Worm (Caenorhabditis elegans) whole organism, L3 larva: Measurements from ENCODE around the gene cest-35.2.

Experiments used
- R02D3.7 ChIP-seq: fragments of 150-350 bp; optimal IDR thresholded peaks from 2 replicates; lab custom pipeline; 2014; ENCODE audit warnings: missing biosample characterization, missing genetic modification characterization
- ZK546.5 ChIP-seq: sonication (generic microtip); optimal IDR thresholded peaks from 2 replicates; lab custom pipeline; 2017; ENCODE audit warnings: missing biosample characterization, missing genetic modification characterization
- aly-2 ChIP-seq: fragments of 150-350 bp; optimal IDR thresholded peaks from 2 replicates; lab custom pipeline; 2014; ENCODE audit warnings: missing biosample characterization, missing genetic modification characterization
- ama-1 ChIP-seq: fragments of 150-350 bp; optimal IDR thresholded peaks from 2 replicates; lab custom pipeline; 2018
- ceh-16 ChIP-seq: sonication (generic microtip); optimal IDR thresholded peaks from 2 replicates; lab custom pipeline; 2017; ENCODE audit warnings: missing biosample characterization, missing genetic modification characterization
- ceh-28 ChIP-seq: fragments of 150-350 bp; optimal IDR thresholded peaks from 2 replicates; lab custom pipeline; 2014; ENCODE audit warnings: missing biosample characterization, missing genetic modification reagents, missing genetic modification characterization
- ceh-82 ChIP-seq: fragments of 150-350 bp; optimal IDR thresholded peaks from 2 replicates; lab custom pipeline; 2014; ENCODE audit warnings: missing biosample characterization, missing genetic modification characterization
- ceh-9 ChIP-seq: sonication (generic microtip); optimal IDR thresholded peaks from 2 replicates; lab custom pipeline; 2018; ENCODE audit warnings: missing biosample characterization, missing genetic modification characterization
- daf-12 ChIP-seq: fragments of 150-350 bp; optimal IDR thresholded peaks from 2 replicates; lab custom pipeline; 2014; ENCODE audit warnings: missing biosample characterization, missing genetic modification reagents, missing genetic modification characterization
- egl-27 ChIP-seq: sonication (generic microtip); optimal IDR thresholded peaks from 4 replicates; lab custom pipeline; 2017; ENCODE audit warnings: missing biosample characterization, missing genetic modification reagents, missing genetic modification characterization
- egl-5 ChIP-seq: fragments of 150-350 bp; optimal IDR thresholded peaks from 2 replicates; lab custom pipeline; 2017; ENCODE audit warnings: missing biosample characterization, missing genetic modification reagents, missing genetic modification characterization, inconsistent platforms
- elt-1 ChIP-seq: fragments of 150-350 bp; optimal IDR thresholded peaks from 2 replicates; lab custom pipeline; 2014; ENCODE audit warnings: missing biosample characterization, missing genetic modification characterization
- elt-2 ChIP-seq: sonication (generic microtip); optimal IDR thresholded peaks from 2 replicates; lab custom pipeline; 2016; ENCODE audit warnings: missing genetic modification reagents, mild to moderate bottlenecking, missing genetic modification characterization, missing compliant biosample characterization
- elt-3 ChIP-seq, 3 experiments: fragments of 150-350 bp in 1 of 3; sonication (generic microtip) in 2 of 3; optimal IDR thresholded peaks; 2 replicates in 2 of 3; 4 replicates in 1 of 3; lab custom pipeline; 2014 to 2017; ENCODE audit warnings: missing biosample characterization in 3 of 3, missing genetic modification characterization in 3 of 3
- eor-1 ChIP-seq, 2 experiments: fragments of 150-350 bp; optimal IDR thresholded peaks; 2 replicates each; lab custom pipeline; 2014 to 2018; ENCODE audit warnings: missing biosample characterization in 2 of 2, missing genetic modification characterization in 2 of 2
- fkh-10 ChIP-seq: sonication (generic microtip); optimal IDR thresholded peaks from 2 replicates; lab custom pipeline; 2017; ENCODE audit warnings: missing biosample characterization, missing genetic modification reagents, missing genetic modification characterization
- fkh-2 ChIP-seq: fragments of 150-350 bp; optimal IDR thresholded peaks from 2 replicates; lab custom pipeline; 2014; ENCODE audit warnings: missing biosample characterization, missing genetic modification reagents, missing genetic modification characterization
- fos-1 ChIP-seq: fragments of 150-350 bp; optimal IDR thresholded peaks from 2 replicates; lab custom pipeline; 2014; ENCODE audit warnings: missing biosample characterization, missing genetic modification characterization
- hmg-11 ChIP-seq: sonication (generic microtip); optimal IDR thresholded peaks from 2 replicates; lab custom pipeline; 2016; ENCODE audit warnings: missing genetic modification characterization, missing compliant biosample characterization
- jun-1 ChIP-seq: fragments of 150-350 bp; optimal IDR thresholded peaks from 2 replicates; lab custom pipeline; 2014; ENCODE audit warnings: missing biosample characterization, missing genetic modification reagents, missing genetic modification characterization
- lin-15B ChIP-seq: fragments of 150-350 bp; optimal IDR thresholded peaks from 2 replicates; lab custom pipeline; 2014; ENCODE audit warnings: missing biosample characterization, missing genetic modification characterization
- lin-39 ChIP-seq: fragments of 150-350 bp; optimal IDR thresholded peaks from 2 replicates; lab custom pipeline; 2018; ENCODE audit warnings: missing biosample characterization, missing genetic modification reagents, missing genetic modification characterization
- mdl-1 ChIP-seq: fragments of 150-350 bp; optimal IDR thresholded peaks from 2 replicates; lab custom pipeline; 2014; ENCODE audit warnings: missing biosample characterization, missing genetic modification characterization
- mml-1 ChIP-seq: fragments of 150-350 bp; sonication (generic microtip); optimal IDR thresholded peaks from 3 replicates; lab custom pipeline; 2014; ENCODE audit warnings: missing biosample characterization, missing genetic modification characterization
- nfya-1 ChIP-seq: sonication (generic microtip); optimal IDR thresholded peaks from 2 replicates; lab custom pipeline; 2017; ENCODE audit warnings: missing genetic modification characterization, mild to moderate bottlenecking, missing compliant biosample characterization, antibody characterized with exemption, moderate library complexity; ENCODE audit not compliant: insufficient read depth
- nhr-12 ChIP-seq: fragments of 150-350 bp; optimal IDR thresholded peaks from 2 replicates; lab custom pipeline; 2014; ENCODE audit warnings: missing biosample characterization, missing genetic modification characterization
- nhr-23 ChIP-seq: fragments of 150-350 bp; optimal IDR thresholded peaks from 2 replicates; lab custom pipeline; 2014; ENCODE audit warnings: missing biosample characterization, missing genetic modification reagents, missing genetic modification characterization
- nhr-25 ChIP-seq: sonication (generic microtip); optimal IDR thresholded peaks from 2 replicates; lab custom pipeline; 2017; ENCODE audit warnings: missing biosample characterization, missing genetic modification characterization
- nhr-67 ChIP-seq: fragments of 150-350 bp; optimal IDR thresholded peaks from 2 replicates; lab custom pipeline; 2014; ENCODE audit warnings: missing biosample characterization, missing genetic modification characterization
- nhr-76 ChIP-seq: fragments of 150-350 bp; sonication (generic microtip); optimal IDR thresholded peaks from 5 replicates; lab custom pipeline; 2014; ENCODE audit warnings: missing biosample characterization, missing genetic modification characterization
- nhr-77 ChIP-seq: fragments of 150-350 bp; optimal IDR thresholded peaks from 2 replicates; lab custom pipeline; 2014; ENCODE audit warnings: missing biosample characterization, missing genetic modification characterization
- pha-4 ChIP-seq: fragments of 150-350 bp; optimal IDR thresholded peaks from 2 replicates; lab custom pipeline; 2014; ENCODE audit warnings: missing biosample characterization, missing genetic modification reagents, missing genetic modification characterization
- skn-1 ChIP-seq: fragments of 150-350 bp; optimal IDR thresholded peaks from 2 replicates; lab custom pipeline; 2014; ENCODE audit warnings: missing biosample characterization, missing genetic modification characterization
- snpc-4 ChIP-seq: fragments of 150-350 bp; optimal IDR thresholded peaks from 2 replicates; lab custom pipeline; 2014; ENCODE audit warnings: missing biosample characterization, missing genetic modification characterization
- unc-62 ChIP-seq: fragments of 150-350 bp; sonication (generic microtip); optimal IDR thresholded peaks from 4 replicates; lab custom pipeline; 2014; ENCODE audit warnings: missing biosample characterization, missing genetic modification reagents, missing genetic modification characterization
- ztf-11 ChIP-seq: fragments of 150-350 bp; optimal IDR thresholded peaks from 2 replicates; lab custom pipeline; 2014; ENCODE audit warnings: missing biosample characterization, missing genetic modification characterization
- ztf-4 ChIP-seq: fragments of 150-350 bp; optimal IDR thresholded peaks from 2 replicates; lab custom pipeline; 2014; ENCODE audit warnings: missing biosample characterization, missing genetic modification characterization

Gene cest-35.2

DNA sequence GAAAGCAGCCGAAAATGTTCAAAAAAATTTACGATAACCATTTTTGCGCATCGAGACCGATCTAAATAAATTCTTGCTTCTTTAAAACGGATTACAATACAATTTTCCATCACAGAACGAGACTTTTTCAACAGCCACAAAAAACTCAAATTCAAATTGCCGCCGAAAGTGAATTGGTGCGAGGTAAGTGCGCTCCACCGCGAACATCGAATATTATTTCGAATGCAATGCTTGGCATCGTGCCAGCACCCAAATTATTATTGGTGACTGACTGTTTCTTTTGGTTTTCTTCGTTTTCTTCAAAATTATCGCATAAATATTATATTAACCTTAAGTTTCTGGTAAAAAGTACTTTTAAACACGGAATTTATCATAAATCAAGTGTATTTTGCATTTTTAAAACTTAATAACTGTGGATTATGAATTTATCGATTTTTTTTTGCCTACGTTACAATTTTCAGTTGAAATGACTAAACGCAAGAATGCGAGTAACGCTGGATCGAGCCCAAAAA, 32.1 kb upstream of the cest-35.2 start, which contains the start of gene penr-1:
TSS of gene penr-1 (plus strand) at position 462 of the 512 bp plus-strand sequence.
- TF ChIP-seq lin-15B (tag; lab: Kevin White, UChicago) (peak; percentile 74), elt-2 (tag; lab: Kevin White, UChicago) (peak; percentile 23), nhr-23 (tag; lab: Kevin White, UChicago) (peak; percentile 60), nhr-25 (tag; lab: Kevin White, UChicago) (peak; percentile 53), egl-5 (tag; lab: Kevin White, UChicago) (peak; percentile 63), pha-4 (tag; lab: Kevin White, UChicago) (peak; percentile 64), ceh-28 (tag; lab: Kevin White, UChicago) (no peak), nfya-1 (tag; lab: Kevin White, UChicago) (peak; percentile 69), ztf-11 (tag; lab: Kevin White, UChicago) (no peak), hmg-11 (tag; lab: Kevin White, UChicago) (peak; percentile 62), lin-39 (tag; lab: Kevin White, UChicago) (peak; percentile 1), egl-27 (tag; lab: Kevin White, UChicago) (no peak), fos-1 (tag; lab: Kevin White, UChicago) (no peak), ceh-16 (tag; lab: Kevin White, UChicago) (no peak), ceh-82 (tag; lab: Kevin White, UChicago) (no peak)

DNA sequence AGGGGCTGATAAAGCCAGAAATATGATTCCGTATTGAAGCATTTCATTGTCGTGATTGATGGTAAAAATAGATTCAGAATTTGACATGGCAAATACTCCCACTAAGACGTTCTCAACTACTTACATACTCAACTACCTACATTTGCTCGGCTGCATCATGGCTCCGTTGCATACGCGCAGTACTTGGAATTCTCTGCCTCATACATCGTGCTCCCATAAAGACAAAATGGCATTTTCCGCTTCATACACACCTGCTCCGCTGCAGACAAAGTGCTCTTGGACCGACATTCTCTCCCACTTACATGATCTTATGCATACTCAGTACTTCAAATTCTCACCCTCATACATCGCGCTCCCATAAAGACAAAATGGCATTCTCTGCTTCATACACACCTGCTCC, 28.6 kb upstream of the cest-35.2 start, which contains the start of the genes srt-69 and B0238.12:
TSS of gene srt-69 (minus strand) at position 101 of the 400 bp plus-strand sequence.
TSS of gene B0238.12 (plus strand) at position 264 of the 400 bp plus-strand sequence.
- TF ChIP-seq mml-1 (tag; lab: Kevin White, UChicago): no peak
- no peak for TF ChIP-seq ceh-9 (tag; lab: Kevin White, UChicago)
- TF ChIP-seq daf-12 (tag; lab: Kevin White, UChicago): no peak
- TF ChIP-seq ama-1: no peak
- TF ChIP-seq R02D3.7 (tag; lab: Kevin White, UChicago): no peak
- no peak for TF ChIP-seq nhr-67 (tag; lab: Kevin White, UChicago)
- no peak for TF ChIP-seq fkh-2 (tag; lab: Kevin White, UChicago)
- no peak for TF ChIP-seq aly-2
- no peak for TF ChIP-seq elt-3 (tag; optimal IDR thresholded peaks at IDR 0.05; lab: Kevin White, UChicago)
- TF ChIP-seq nfya-1 (tag; lab: Kevin White, UChicago): no peak
- TF ChIP-seq nhr-76 (tag; lab: Kevin White, UChicago): no peak
- TF ChIP-seq ceh-28 (tag; lab: Kevin White, UChicago): no peak
- no peak for TF ChIP-seq ceh-82 (tag; lab: Kevin White, UChicago)
- TF ChIP-seq jun-1 (tag; lab: Kevin White, UChicago): no peak
- TF ChIP-seq elt-2 (tag; lab: Kevin White, UChicago): no peak
- TF ChIP-seq fkh-10 (GFP tag; lab: Kevin White, UChicago): no peak
- no peak for TF ChIP-seq nhr-12 (tag; lab: Kevin White, UChicago)
- TF ChIP-seq mdl-1: no peak

ce11 chrV:5262999-5263398, 26.0 kb upstream of the cest-35.2 start, which contains the start of gene cest-30:
cest-30 (minus strand) TSS chrV:5263099.
- TF ChIP-seq eor-1 (tag; optimal IDR thresholded peaks at IDR 0.05; lab: Kevin White, UChicago): no peak
- no peak for TF ChIP-seq nhr-67 (tag; lab: Kevin White, UChicago)
- TF ChIP-seq skn-1: no peak
- TF ChIP-seq nhr-25 (tag; lab: Kevin White, UChicago): no peak
- TF ChIP-seq mml-1 (tag; lab: Kevin White, UChicago): no peak
- TF ChIP-seq ZK546.5 (tag; lab: Kevin White, UChicago): no peak
- no peak for TF ChIP-seq daf-12 (tag; lab: Kevin White, UChicago)
- no peak for TF ChIP-seq aly-2
- TF ChIP-seq nhr-12 (tag; lab: Kevin White, UChicago): no peak
- TF ChIP-seq elt-1 (tag; lab: Kevin White, UChicago): no peak
- no peak for TF ChIP-seq snpc-4 (tag; lab: Kevin White, UChicago)
- no peak for TF ChIP-seq nhr-23 (tag; lab: Kevin White, UChicago)
- TF ChIP-seq ceh-16 (tag; lab: Kevin White, UChicago): no peak
- no peak for TF ChIP-seq ztf-4 (tag; lab: Kevin White, UChicago)
- no peak for TF ChIP-seq unc-62
- TF ChIP-seq ztf-11 (tag; lab: Kevin White, UChicago): no peak
- TF ChIP-seq nhr-77 (tag; lab: Kevin White, UChicago): no peak
- TF ChIP-seq, all 47 proteins: peak for 0
